Fruit fly (Drosophila melanogaster) whole organism, pupa: Measurements from ENCODE around the gene CG42505.

ENCODE experiments used
- CG10348 ChIP-seq: fragments of 200-800 bp; sonication (Bioruptor generic); IDR thresholded peaks from 2 replicates; pipeline ENCODE4 v1.3.6; 2022; ENCODE audit warnings: missing biosample characterization, missing genetic modification characterization
- CG14655 ChIP-seq: fragments of 200-800 bp; sonication (Bioruptor generic); optimal IDR thresholded peaks from 3 replicates; lab custom pipeline; 2017; ENCODE audit warnings: mild to moderate bottlenecking, missing biosample characterization, missing genetic modification reagents, missing genetic modification characterization
- CG15710 ChIP-seq: fragments of 200-800 bp; sonication (Bioruptor generic); optimal IDR thresholded peaks from 2 replicates; lab custom pipeline; 2018; ENCODE audit warnings: missing biosample characterization, mild to moderate bottlenecking, missing genetic modification characterization, moderate library complexity
- CG17806 ChIP-seq: fragments of 200-800 bp; sonication (Bioruptor generic); optimal IDR thresholded peaks from 2 replicates; lab custom pipeline; 2018; ENCODE audit warnings: missing biosample characterization, mild to moderate bottlenecking, missing genetic modification characterization, moderate library complexity
- CG34367 ChIP-seq: fragments of 200-800 bp; sonication (Bioruptor generic); optimal IDR thresholded peaks from 2 replicates; lab custom pipeline; 2018; ENCODE audit warnings: missing biosample characterization, mild to moderate bottlenecking, missing genetic modification characterization
- CG8301 ChIP-seq: fragments of 200-800 bp; sonication (Bioruptor generic); optimal IDR thresholded peaks from 2 replicates; lab custom pipeline; 2018; ENCODE audit warnings: missing biosample characterization, mild to moderate bottlenecking, missing genetic modification characterization
- D1 ChIP-seq: fragments of 200-800 bp; sonication (Bioruptor generic); optimal IDR thresholded peaks from 2 replicates; lab custom pipeline; 2018; ENCODE audit warnings: missing biosample characterization, mild to moderate bottlenecking, missing genetic modification characterization, moderate library complexity
- Ets98B ChIP-seq: fragments of 200-800 bp; sonication (Bioruptor generic); IDR thresholded peaks from 2 replicates; pipeline ENCODE4 v1.3.6; 2022; ENCODE audit warnings: missing biosample characterization, missing genetic modification characterization
- Pif1A ChIP-seq: fragments of 200-800 bp; sonication (Bioruptor generic); optimal IDR thresholded peaks from 3 replicates; lab custom pipeline; 2016; ENCODE audit warnings: missing biosample characterization, missing genetic modification characterization
- fd96Ca ChIP-seq: fragments of 200-800 bp; sonication (Bioruptor generic); IDR thresholded peaks from 3 replicates; pipeline ENCODE4 v1.3.6; 2022; ENCODE audit warnings: missing biosample characterization, missing genetic modification characterization
- rn ChIP-seq: fragments of 200-800 bp; sonication (Bioruptor generic); IDR thresholded peaks from 2 replicates; pipeline ENCODE4 v1.3.6; 2022; ENCODE audit warnings: missing biosample characterization, missing genetic modification characterization

dm6 chr3R:11981962-11982361, 49.6 kb downstream of the CG42505 start, which contains the start of gene CG12224:
- TF ChIP-seq D1 (tag; lab: Kevin White, UChicago) = no peak
- TF ChIP-seq fd96Ca (GFP tag; lab: Robert Waterston, UW) = no peak
- no peak for TF ChIP-seq CG15710
- TF ChIP-seq CG10348 = no peak
- TF ChIP-seq CG14655 (GFP tag; lab: Kevin White, UChicago) = no peak
- no peak for TF ChIP-seq Ets98B
- no peak for TF ChIP-seq Pif1A (GFP tag; lab: Kevin White, UChicago)
- TF ChIP-seq rn (GFP tag; lab: Robert Waterston, UW) = no peak
- no peak for TF ChIP-seq CG34367
- TF ChIP-seq CG17806 (tag; lab: Kevin White, UChicago) = no peak
- no peak for TF ChIP-seq CG8301 (tag; lab: Kevin White, UChicago)
